Fruit fly (Drosophila melanogaster): ENCODE results near the gene djl.

Gene djl

dm6 chr3R:7060467-7060866 lies at the start of gene djl:
Gene djl, plus strand, starts transcription at chr3R:7060767.
- TF ChIP-seq CTCF (optimal IDR thresholded peaks at IDR 0.05) = no peak
- no peak for TF ChIP-seq CG8478 (optimal IDR thresholded peaks at IDR 0.05)

- no peak for TF ChIP-seq CG8478 (optimal IDR thresholded peaks at IDR 0.05)
- no peak for TF ChIP-seq CTCF (optimal IDR thresholded peaks at IDR 0.05)
Observed at dm6 chr3R:7011031-7011565, 49.5 kb upstream of the djl start.

- TF ChIP-seq CTCF (optimal IDR thresholded peaks at IDR 0.05) (no peak), CG8478 (optimal IDR thresholded peaks at IDR 0.05) (no peak)
Observed at dm6 chr3R:7024574-7024973, 36.0 kb upstream of the djl start.

dm6 chr3R:7025241-7025640 lies 35.3 kb upstream of the djl start:
- no peak for TF ChIP-seq CG8478 (optimal IDR thresholded peaks at IDR 0.05)
- no peak for TF ChIP-seq CTCF (optimal IDR thresholded peaks at IDR 0.05)

- TF ChIP-seq CTCF (optimal IDR thresholded peaks at IDR 0.05) (no peak), CG8478 (optimal IDR thresholded peaks at IDR 0.05) (no peak)
Observed at dm6 chr3R:7028554-7028953, 32.0 kb upstream of the djl start.

- TF ChIP-seq CTCF (optimal IDR thresholded peaks at IDR 0.05) (peak; percentile 77 to 78), CG8478 (optimal IDR thresholded peaks at IDR 0.05) (no peak)
Observed at dm6 chr3R:7029434-7029833, 31.1 kb upstream of the djl start.

- TF ChIP-seq CG8478 (optimal IDR thresholded peaks at IDR 0.05) (no peak), CTCF (optimal IDR thresholded peaks at IDR 0.05) (no peak)
Observed at dm6 chr3R:7031553-7031952, 29.0 kb upstream of the djl start.

- TF ChIP-seq CG8478 (optimal IDR thresholded peaks at IDR 0.05) (no peak), CTCF (optimal IDR thresholded peaks at IDR 0.05) (no peak)
Observed at dm6 chr3R:7033707-7034106, 26.9 kb upstream of the djl start.

dm6 chr3R:7034440-7034839 lies 26.1 kb upstream of the djl start:
- no peak for TF ChIP-seq CTCF (optimal IDR thresholded peaks at IDR 0.05)
- TF ChIP-seq CG8478 (optimal IDR thresholded peaks at IDR 0.05) = no peak

dm6 chr3R:7035703-7036266 lies 24.8 kb upstream of the djl start:
- no peak for TF ChIP-seq CG8478 (optimal IDR thresholded peaks at IDR 0.05)
- no peak for TF ChIP-seq CTCF (optimal IDR thresholded peaks at IDR 0.05)

dm6 chr3R:7037250-7037802 lies 23.2 kb upstream of the djl start:
- no peak for TF ChIP-seq CG8478 (optimal IDR thresholded peaks at IDR 0.05)
- peak in 1 of 2 experiments; percentile 21 for TF ChIP-seq CTCF (optimal IDR thresholded peaks at IDR 0.05)

dm6 chr3R:7040894-7041293 lies 19.7 kb upstream of the djl start:
- TF ChIP-seq CTCF (optimal IDR thresholded peaks at IDR 0.05) (no peak), CG8478 (optimal IDR thresholded peaks at IDR 0.05) (no peak)

dm6 chr3R:7044016-7044415 lies 16.6 kb upstream of the djl start:
- TF ChIP-seq CTCF (optimal IDR thresholded peaks at IDR 0.05) = no peak
- no peak for TF ChIP-seq CG8478 (optimal IDR thresholded peaks at IDR 0.05)

- TF ChIP-seq CG8478 (optimal IDR thresholded peaks at IDR 0.05) (no peak), CTCF (optimal IDR thresholded peaks at IDR 0.05) (no peak)
Observed at dm6 chr3R:7052242-7052641, 8.3 kb upstream of the djl start, which contains the start of gene Sodh1. Gene Sodh1, plus strand, starts transcription at chr3R:7052335.

- TF ChIP-seq CTCF (optimal IDR thresholded peaks at IDR 0.05) (no peak), CG8478 (optimal IDR thresholded peaks at IDR 0.05) (no peak)
Observed at dm6 chr3R:7054286-7054685, 6.3 kb upstream of the djl start, which contains the start of gene CG1979. Gene CG1979, plus strand, starts transcription at chr3R:7054586.

- TF ChIP-seq CTCF (optimal IDR thresholded peaks at IDR 0.05) = no peak
- TF ChIP-seq CG8478 (optimal IDR thresholded peaks at IDR 0.05) = no peak
Observed at dm6 chr3R:7058017-7058416, 2.5 kb upstream of the djl start.

dm6 chr3R:7059015-7059414 lies 1.6 kb upstream of the djl start, which contains the start of gene dj:
Gene dj, plus strand, starts transcription at chr3R:7059315.
- no peak for TF ChIP-seq CG8478 (optimal IDR thresholded peaks at IDR 0.05)
- no peak for TF ChIP-seq CTCF (optimal IDR thresholded peaks at IDR 0.05)

Data from S2 (cell line).